Fruit fly (Drosophila melanogaster) whole organism, embryonic: Measurements from ENCODE around the gene arx.

Source experiments
- Atf-2 ChIP-seq: fragments of 200-800 bp; sonication (Bioruptor generic); optimal IDR thresholded peaks from 2 replicates; lab custom pipeline; 2016; ENCODE audit warnings: missing biosample characterization, missing genetic modification characterization
- BtbVII ChIP-seq: fragments of 200-800 bp; sonication (Bioruptor generic); optimal IDR thresholded peaks from 3 replicates; lab custom pipeline; 2017; ENCODE audit warnings: missing biosample characterization, mild to moderate bottlenecking, missing genetic modification characterization
- CG10321 ChIP-seq: fragments of 200-800 bp; sonication (Bioruptor generic); IDR thresholded peaks from 2 replicates; pipeline ENCODE4 v1.3.6; 2022; ENCODE audit warnings: missing biosample characterization, missing genetic modification characterization
- CG11085 ChIP-seq: fragments of 200-800 bp; sonication (Bioruptor generic); IDR thresholded peaks from 2 replicates; pipeline ENCODE4 v1.3.6; 2022; ENCODE audit warnings: missing biosample characterization, missing genetic modification characterization
- CG11247 ChIP-seq: fragments of 200-800 bp; sonication (Bioruptor generic); IDR thresholded peaks from 2 replicates; pipeline ENCODE4 v1.3.6; 2022; ENCODE audit warnings: missing biosample characterization, missing genetic modification characterization
- CG11398 ChIP-seq: fragments of 200-800 bp; sonication (Bioruptor generic); optimal IDR thresholded peaks from 2 replicates; lab custom pipeline; 2016; ENCODE audit warnings: missing biosample characterization, missing genetic modification characterization
- CG12769 ChIP-seq: fragments of 200-800 bp; sonication (Bioruptor generic); optimal IDR thresholded peaks from 2 replicates; lab custom pipeline; 2019; ENCODE audit warnings: missing biosample characterization, mild to moderate bottlenecking, missing genetic modification characterization, moderate library complexity
- CG13894 ChIP-seq: fragments of 200-800 bp; sonication (Bioruptor generic); optimal IDR thresholded peaks from 3 replicates; lab custom pipeline; 2018; ENCODE audit warnings: missing biosample characterization, mild to moderate bottlenecking, missing genetic modification characterization, moderate library complexity
- CG15269 ChIP-seq: fragments of 200-800 bp; sonication (Bioruptor generic); optimal IDR thresholded peaks from 2 replicates; lab custom pipeline; 2018; ENCODE audit warnings: missing biosample characterization, mild to moderate bottlenecking, missing genetic modification characterization, moderate library complexity
- CG1647 ChIP-seq: fragments of 200-800 bp; sonication (Bioruptor generic); optimal IDR thresholded peaks from 3 replicates; lab custom pipeline; 2016; ENCODE audit warnings: missing biosample characterization, missing genetic modification characterization
- CG4282 ChIP-seq: fragments of 200-800 bp; sonication (Bioruptor generic); optimal IDR thresholded peaks from 2 replicates; lab custom pipeline; 2016; ENCODE audit warnings: missing biosample characterization, missing genetic modification characterization
- CG6254 ChIP-seq: fragments of 200-800 bp; sonication (Bioruptor generic); optimal IDR thresholded peaks from 3 replicates; lab custom pipeline; 2017; ENCODE audit warnings: mild to moderate bottlenecking, missing biosample characterization, missing genetic modification reagents, missing genetic modification characterization
- CG9215 ChIP-seq: fragments of 200-800 bp; sonication (Bioruptor generic); IDR thresholded peaks from 2 replicates; pipeline ENCODE4 v1.3.6; 2022; ENCODE audit warnings: missing biosample characterization, missing genetic modification characterization
- CrebB ChIP-seq: fragments of 200-800 bp; sonication (Bioruptor generic); optimal IDR thresholded peaks from 3 replicates; lab custom pipeline; 2018; ENCODE audit warnings: missing biosample characterization, mild to moderate bottlenecking, missing genetic modification characterization
- Dref ChIP-seq: fragments of 200-800 bp; sonication (Bioruptor generic); IDR thresholded peaks from 2 replicates; pipeline ENCODE4 v1.3.6; 2022; ENCODE audit warnings: missing biosample characterization, missing genetic modification characterization
- Gsc ChIP-seq: fragments of 200-800 bp; sonication (Bioruptor generic); IDR thresholded peaks from 2 replicates; pipeline ENCODE4 v1.3.6; 2022; ENCODE audit warnings: missing biosample characterization, missing genetic modification characterization
- HLH54F ChIP-seq: fragments of 200-800 bp; sonication (Bioruptor generic); optimal IDR thresholded peaks from 3 replicates; lab custom pipeline; 2016; ENCODE audit warnings: missing biosample characterization, missing genetic modification characterization
- HmgD ChIP-seq: fragments of 200-800 bp; sonication (Bioruptor generic); optimal IDR thresholded peaks from 3 replicates; lab custom pipeline; 2016; ENCODE audit warnings: missing biosample characterization, missing genetic modification characterization
- Jarid2 ChIP-seq: fragments of 200-800 bp; sonication (Bioruptor generic); optimal IDR thresholded peaks from 3 replicates; lab custom pipeline; 2017; ENCODE audit warnings: mild to moderate bottlenecking, missing biosample characterization, missing genetic modification reagents, missing genetic modification characterization
- Med ChIP-seq: fragments of 200-800 bp; sonication (Bioruptor generic); peaks from one replicate; lab custom pipeline; 2016; ENCODE audit warnings: missing biosample characterization, missing genetic modification characterization, mild to moderate bottlenecking, inconsistent platforms, moderate library complexity
- Pdp1 ChIP-seq, 2 experiments: fragments of 200-800 bp; sonication (Bioruptor generic); optimal IDR thresholded peaks; 3 replicates each; lab custom pipeline; 2016; ENCODE audit warnings: missing biosample characterization in 2 of 2, missing genetic modification characterization in 2 of 2, mild to moderate bottlenecking in 1 of 2, moderate library complexity in 1 of 2
- Scr ChIP-seq: fragments of 200-800 bp; sonication (Bioruptor generic); IDR thresholded peaks from 2 replicates; pipeline ENCODE4 v1.3.6; 2022; ENCODE audit warnings: missing biosample characterization, missing genetic modification characterization; ENCODE audit not compliant: partially characterized antibody
- Tbp ChIP-seq: fragments of >200 bp; optimal IDR thresholded peaks from 2 replicates; lab custom pipeline; 2018; ENCODE audit warnings: missing biosample characterization, missing genetic modification characterization
- bbx ChIP-seq: fragments of 200-800 bp; sonication (Bioruptor generic); IDR thresholded peaks from 2 replicates; pipeline ENCODE4 v1.3.6; 2022; ENCODE audit warnings: missing biosample characterization, missing genetic modification characterization; ENCODE audit not compliant: partially characterized antibody
- cato ChIP-seq: fragments of 200-800 bp; sonication (Bioruptor generic); optimal IDR thresholded peaks from 2 replicates; lab custom pipeline; 2016; ENCODE audit warnings: missing biosample characterization, missing genetic modification characterization, borderline replicate concordance
- ci ChIP-seq: fragments of 200-800 bp; sonication (Bioruptor generic); IDR thresholded peaks from 3 replicates; pipeline ENCODE4 v1.3.6; 2022; ENCODE audit warnings: missing biosample characterization, missing genetic modification characterization
- corto ChIP-seq: fragments of 200-800 bp; sonication (Bioruptor generic); optimal IDR thresholded peaks from 2 replicates; lab custom pipeline; 2016; ENCODE audit warnings: missing biosample characterization, mild to moderate bottlenecking, missing genetic modification characterization, moderate library complexity
- dan ChIP-seq: fragments of 200-800 bp; sonication (Bioruptor generic); IDR thresholded peaks from 2 replicates; pipeline ENCODE4 v1.3.6; 2022; ENCODE audit warnings: missing biosample characterization, missing genetic modification characterization
- grau ChIP-seq: fragments of 200-800 bp; optimal IDR thresholded peaks from 3 replicates; lab custom pipeline; 2019; ENCODE audit warnings: missing biosample characterization, mild to moderate bottlenecking, missing genetic modification characterization, moderate library complexity
- gro ChIP-seq: fragments of 200-800 bp; sonication (Bioruptor generic); optimal IDR thresholded peaks from 2 replicates; lab custom pipeline; 2016; ENCODE audit warnings: missing biosample characterization, missing genetic modification characterization
- inv ChIP-seq: fragments of 200-800 bp; sonication (Bioruptor generic); IDR thresholded peaks from 2 replicates; pipeline ENCODE4 v1.3.6; 2022; ENCODE audit warnings: missing biosample characterization, missing genetic modification characterization; ENCODE audit not compliant: partially characterized antibody
- kni ChIP-seq: fragments of 200-800 bp; sonication (Bioruptor generic); optimal IDR thresholded peaks from 3 replicates; lab custom pipeline; 2017; ENCODE audit warnings: mild to moderate bottlenecking, missing biosample characterization, missing genetic modification reagents, missing genetic modification characterization
- lola ChIP-seq, 3 experiments: fragments of >200 bp in 2 of 3; fragments of 200-800 bp in 1 of 3; sonication (Bioruptor generic) in 1 of 3; optimal IDR thresholded peaks; 2 replicates each; lab custom pipeline; 2017 to 2019; ENCODE audit warnings: missing biosample characterization in 3 of 3, missing genetic modification characterization in 3 of 3, mild to moderate bottlenecking in 1 of 3, moderate library complexity in 1 of 3
- mirr ChIP-seq: fragments of 200-800 bp; sonication (Bioruptor generic); optimal IDR thresholded peaks from 3 replicates; lab custom pipeline; 2018; ENCODE audit warnings: missing biosample characterization, mild to moderate bottlenecking, missing genetic modification characterization
- mld ChIP-seq: fragments of 200-800 bp; sonication (Bioruptor generic); IDR thresholded peaks from 3 replicates; pipeline ENCODE4 v1.3.6; 2022; ENCODE audit warnings: missing biosample characterization, missing genetic modification characterization; ENCODE audit not compliant: partially characterized antibody
- nerfin-1 ChIP-seq: fragments of 200-800 bp; sonication (Bioruptor generic); optimal IDR thresholded peaks from 3 replicates; lab custom pipeline; 2019; ENCODE audit warnings: missing biosample characterization, mild to moderate bottlenecking, missing genetic modification characterization, moderate library complexity
- oc ChIP-seq: fragments of 200-800 bp; sonication (Bioruptor generic); optimal IDR thresholded peaks from 2 replicates; lab custom pipeline; 2018; ENCODE audit warnings: missing biosample characterization, mild to moderate bottlenecking, missing genetic modification characterization, moderate library complexity
- pan ChIP-seq, 4 experiments: fragments of >200 bp in 3 of 4; fragments of 200-800 bp in 1 of 4; sonication (Bioruptor generic) in 1 of 4; optimal IDR thresholded peaks in 3 of 4; IDR thresholded peaks in 1 of 4; 2 replicates each; pipeline versions ENCODE4 v1.3.6 to Lab custom; 2017 to 2022; ENCODE audit warnings: missing biosample characterization in 2 of 4, missing genetic modification characterization in 2 of 4, mixed read lengths in 1 of 4
- row ChIP-seq: fragments of 200-800 bp; sonication (Bioruptor generic); IDR thresholded peaks from 3 replicates; pipeline ENCODE4 v1.3.6; 2022; ENCODE audit warnings: missing biosample characterization, missing genetic modification characterization
- salm ChIP-seq: fragments of 200-800 bp; sonication (Bioruptor generic); optimal IDR thresholded peaks from 2 replicates; lab custom pipeline; 2018; ENCODE audit warnings: missing biosample characterization, mild to moderate bottlenecking, missing genetic modification characterization
- scrt ChIP-seq: fragments of 200-800 bp; sonication (Bioruptor generic); optimal IDR thresholded peaks from 2 replicates; lab custom pipeline; 2018; ENCODE audit warnings: missing biosample characterization, mild to moderate bottlenecking, missing genetic modification characterization, moderate library complexity
- sd ChIP-seq: fragments of 200-800 bp; sonication (Bioruptor generic); optimal IDR thresholded peaks from 3 replicates; lab custom pipeline; 2018; ENCODE audit warnings: missing biosample characterization, mild to moderate bottlenecking, missing genetic modification characterization, moderate library complexity
- sim ChIP-seq: fragments of 200-800 bp; sonication (Bioruptor generic); IDR thresholded peaks from 2 replicates; pipeline ENCODE4 v1.3.6; 2022; ENCODE audit warnings: missing biosample characterization, missing genetic modification characterization
- slou ChIP-seq: fragments of 200-800 bp; sonication (Bioruptor generic); optimal IDR thresholded peaks from 3 replicates; lab custom pipeline; 2016; ENCODE audit warnings: missing biosample characterization, missing genetic modification characterization
- stc ChIP-seq: fragments of 200-800 bp; sonication (Bioruptor generic); IDR thresholded peaks from 2 replicates; pipeline ENCODE4 v1.3.6; 2022; ENCODE audit warnings: missing biosample characterization, missing genetic modification characterization
- tna ChIP-seq: fragments of 200-800 bp; sonication (Bioruptor generic); IDR thresholded peaks from 2 replicates; pipeline ENCODE4 v1.3.6; 2022; ENCODE audit warnings: missing biosample characterization, missing genetic modification characterization; ENCODE audit not compliant: partially characterized antibody
- usp ChIP-seq: fragments of >200 bp; optimal IDR thresholded peaks from 2 replicates; lab custom pipeline; 2017; ENCODE audit warnings: missing biosample characterization, missing genetic modification characterization
- zf30C ChIP-seq: fragments of 200-800 bp; sonication (Bioruptor generic); optimal IDR thresholded peaks from 3 replicates; lab custom pipeline; 2018; ENCODE audit warnings: missing biosample characterization, mild to moderate bottlenecking, missing genetic modification characterization
- zfh1 ChIP-seq: fragments of 200-800 bp; sonication (Bioruptor generic); IDR thresholded peaks from 3 replicates; pipeline ENCODE4 v1.3.6; 2022; ENCODE audit warnings: missing biosample characterization, missing genetic modification characterization

arx gene

DNA sequence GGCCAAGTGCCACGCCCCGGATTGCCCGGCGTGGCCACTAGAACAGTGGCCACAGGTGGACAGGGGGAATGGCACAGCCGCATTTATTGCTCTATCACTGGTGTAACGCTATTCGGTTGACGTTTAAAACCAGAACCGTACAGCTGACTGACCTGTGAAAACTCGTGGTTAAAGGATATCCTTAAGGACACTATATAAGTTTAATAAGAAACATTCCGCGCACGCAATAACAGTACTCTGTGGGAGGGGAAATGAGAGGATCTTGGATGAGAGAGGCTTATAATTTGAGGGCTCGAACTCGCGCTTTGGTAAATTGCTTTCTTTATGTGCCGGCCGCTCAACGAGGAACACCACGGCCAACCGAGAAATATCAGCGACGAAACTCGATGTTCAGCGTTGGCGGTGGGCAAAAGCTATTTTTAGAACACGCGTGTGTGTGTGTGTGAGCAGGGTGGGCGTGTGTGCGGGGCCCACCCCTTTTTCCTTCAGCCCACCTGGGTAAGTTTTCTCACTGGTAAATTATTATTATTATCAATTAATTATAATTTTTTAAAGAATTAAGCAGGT lies 5.0 kb downstream of the arx start (continued):
- no peak for TF ChIP-seq Gsc (GFP tag; lab: Robert Waterston, UW)
- no peak for TF ChIP-seq oc (tag; lab: Kevin White, UChicago)
- no peak for TF ChIP-seq zf30C (GFP tag; lab: Kevin White, UChicago)
- peak; percentile 37 for TF ChIP-seq CG13894 (tag; lab: Kevin White, UChicago)
- peak; percentile 49 for TF ChIP-seq bbx (GFP tag; lab: Robert Waterston, UW)
- TF ChIP-seq HmgD (GFP tag; lab: Kevin White, UChicago) = no peak
- no peak for TF ChIP-seq corto
- TF ChIP-seq mirr (GFP tag; lab: Kevin White, UChicago) = no peak
- no peak for TF ChIP-seq lola (GFP tag; optimal IDR thresholded peaks at IDR 0.05; lab: Kevin White, UChicago)
- 0 out of 2 replicates have a peak, but pooled peaks have one; percentile 7 for TF ChIP-seq CG11085 (GFP tag; lab: Robert Waterston, UW)
- TF ChIP-seq Med (GFP tag; lab: Kevin White, UChicago) = peak; percentile 70
- TF ChIP-seq tna (GFP tag; lab: Robert Waterston, UW) = 0 out of 2 replicates have a peak, but pooled peaks have one; percentile 47
- no peak for TF ChIP-seq Jarid2 (GFP tag; lab: Kevin White, UChicago)
- no peak for TF ChIP-seq sim
- TF ChIP-seq CG6254 = peak; percentile 13
- no peak for TF ChIP-seq usp (GFP tag; lab: Kevin White, UChicago)
- peak; percentile 40 for TF ChIP-seq kni (GFP tag; lab: Kevin White, UChicago)
- TF ChIP-seq Scr = peak; percentile 32; the same call in 1 of the 2 replicates
- TF ChIP-seq CrebB (tag; lab: Kevin White, UChicago) = no peak
- no peak for TF ChIP-seq row (GFP tag; lab: Robert Waterston, UW)
- no peak for TF ChIP-seq slou (GFP tag; lab: Kevin White, UChicago)
- no peak for TF ChIP-seq salm (tag; lab: Kevin White, UChicago)

- TF ChIP-seq sd (peak; percentile 72), CG4282 (GFP tag; lab: Kevin White, UChicago) (no peak), Pdp1 (GFP tag; optimal IDR thresholded peaks at IDR 0.05; lab: Kevin White, UChicago) (no peak), Tbp (GFP tag; lab: Kevin White, UChicago) (no peak), CG13894 (tag; lab: Kevin White, UChicago) (peak; percentile 84), CG11398 (GFP tag; lab: Kevin White, UChicago) (no peak), CG10321 (no peak), mld (GFP tag; lab: Robert Waterston, UW) (no peak), cato (GFP tag; lab: Kevin White, UChicago) (no peak), grau (tag; lab: Kevin White, UChicago) (no peak), zfh1 (GFP tag; lab: Robert Waterston, UW) (no peak), inv (GFP tag; lab: Robert Waterston, UW) (no peak), stc (GFP tag; lab: Robert Waterston, UW) (no peak), BtbVII (GFP tag; lab: Kevin White, UChicago) (peak; percentile 31), ci (GFP tag; lab: Robert Waterston, UW) (no peak), nerfin-1 (tag; lab: Kevin White, UChicago) (no peak), HLH54F (GFP tag; lab: Kevin White, UChicago) (no peak), gro (no peak), dan (GFP tag; lab: Robert Waterston, UW) (no peak), CG15269 (tag; lab: Kevin White, UChicago) (peak; percentile 5), scrt (GFP tag; lab: Kevin White, UChicago) (no peak), CG1647 (GFP tag; lab: Kevin White, UChicago) (no peak), pan (optimal IDR thresholded peaks at IDR 0.05; lab: Kevin White, UChicago) (no peak), pan (GFP tag; optimal IDR thresholded peaks at IDR 0.05 in 1 of 2, IDR thresholded peaks at IDR 0.05 in 1 of 2) (no peak), CG11247 (GFP tag; lab: Robert Waterston, UW) (no peak), CG9215 (no peak), Atf-2 (GFP tag; lab: Kevin White, UChicago) (no peak), Dref (GFP tag; lab: Robert Waterston, UW) (no peak), CG12769 (tag; lab: Kevin White, UChicago) (peak; percentile 22)
Measured at dm6 chr3L:18895079-18895478, 6.3 kb downstream of the arx start.
